Fruit fly (Drosophila melanogaster): ENCODE data around the gene CG43725.

The CG43725 gene

dm6 chr2L:11066887-11067459 is 8.3 kb upstream of the CG43725 start, which contains the start of gene Samuel (continued):
- TF ChIP-seq CG2129 (GFP tag; IDR thresholded peaks at IDR 0.05; ENCODE audit: partially characterized antibody) (no peak), CG15479 (GFP tag; optimal IDR thresholded peaks at IDR 0.05) (no peak), crp (GFP tag; optimal IDR thresholded peaks at IDR 0.05) (no peak), CG3847 (GFP tag; IDR thresholded peaks at IDR 0.05) (no peak), vvl (GFP tag; IDR thresholded peaks at IDR 0.05) (no peak; the same call in none of the 2 replicates), grn (GFP tag; optimal IDR thresholded peaks at IDR 0.05) (peak; percentile 96), gcm (GFP tag; optimal IDR thresholded peaks at IDR 0.05) (peak; percentile 11), Med (GFP tag) (peak; percentile 72), row (GFP tag; IDR thresholded peaks at IDR 0.05) (no peak), Nf-YB (GFP tag; optimal IDR thresholded peaks at IDR 0.05) (peak; percentile 73), Deaf1 (tag; optimal IDR thresholded peaks at IDR 0.05) (peak; percentile 67), HLHmδ (GFP tag; optimal IDR thresholded peaks at IDR 0.05) (no peak), pum (GFP tag; optimal IDR thresholded peaks at IDR 0.05) (no peak), CG3163 (GFP tag; optimal IDR thresholded peaks at IDR 0.05) (peak; percentile 99), CG17568 (GFP tag; optimal IDR thresholded peaks at IDR 0.05) (peak; percentile 45), CG32532 (GFP tag; IDR thresholded peaks at IDR 0.05) (peak; percentile 35; the same call in 1 of the 2 replicates), CG6175 (GFP tag; IDR thresholded peaks at IDR 0.05) (0 out of 3 replicates have a peak, but pooled peaks have one; percentile 29), NK7.1 (GFP tag; optimal IDR thresholded peaks at IDR 0.05) (no peak), bigmax (GFP tag; optimal IDR thresholded peaks at IDR 0.05) (peak; percentile 23), chm (GFP tag; IDR thresholded peaks at IDR 0.05) (peak; percentile 27; the same call in 1 of the 2 replicates), gro (GFP tag; optimal IDR thresholded peaks at IDR 0.05) (peak; percentile 7), HHEX (GFP tag; optimal IDR thresholded peaks at IDR 0.05) (peak; percentile 11), tio (GFP tag; optimal IDR thresholded peaks at IDR 0.05) (no peak), sd (tag; optimal IDR thresholded peaks at IDR 0.05) (peak; percentile 42), CG7271 (tag; optimal IDR thresholded peaks at IDR 0.05) (no peak), CG30403 (GFP tag; optimal IDR thresholded peaks at IDR 0.05) (peak; percentile 13), Hmx (GFP tag; optimal IDR thresholded peaks at IDR 0.05) (no peak), CG2120 (GFP tag; optimal IDR thresholded peaks at IDR 0.05) (peak; percentile 13), ci (GFP tag; IDR thresholded peaks at IDR 0.05) (0 out of 3 replicates have a peak, but pooled peaks have one; percentile 60), CG13287 (GFP tag; IDR thresholded peaks at IDR 0.05; ENCODE audit: partially characterized antibody) (peak; percentile 49; the same call in 1 of the 2 replicates), Dfd (GFP tag; optimal IDR thresholded peaks at IDR 0.05) (no peak), CG18599 (GFP tag; optimal IDR thresholded peaks at IDR 0.05) (no peak), CG17802 (tag; optimal IDR thresholded peaks at IDR 0.05) (no peak), aop (GFP tag; IDR thresholded peaks at IDR 0.05) (no peak)

dm6 chr2L:11067970-11068369 is 7.3 kb upstream of the CG43725 start:
- no peak for TF ChIP-seq CG8359 (GFP tag; optimal IDR thresholded peaks at IDR 0.05; ENCODE audit: borderline replicate concordance)
- TF ChIP-seq CG10321 (GFP tag; IDR thresholded peaks at IDR 0.05): no peak
- TF ChIP-seq Nf-YA (GFP tag; IDR thresholded peaks at IDR 0.05): no peak
- no peak for TF ChIP-seq danr (GFP tag; IDR thresholded peaks at IDR 0.05)
- TF ChIP-seq Vsx1 (GFP tag; optimal IDR thresholded peaks at IDR 0.05): no peak
- TF ChIP-seq gem (tag; optimal IDR thresholded peaks at IDR 0.05): peak; percentile 16
- peak; percentile 12 for TF ChIP-seq dmrt11E (tag; optimal IDR thresholded peaks at IDR 0.05)
- TF ChIP-seq CG1602 (GFP tag; optimal IDR thresholded peaks at IDR 0.05): no peak
- TF ChIP-seq BEAF-32 (GFP tag; optimal IDR thresholded peaks at IDR 0.05): no peak
- no peak for TF ChIP-seq bsh (GFP tag; optimal IDR thresholded peaks at IDR 0.05)
- TF ChIP-seq CG4404 (GFP tag; IDR thresholded peaks at IDR 0.05): no peak
- peak; percentile 48; the same call in 2 of the 3 replicates for TF ChIP-seq row (GFP tag; IDR thresholded peaks at IDR 0.05)
- no peak for TF ChIP-seq dmrt99B (tag; optimal IDR thresholded peaks at IDR 0.05)
- TF ChIP-seq CG15514 (GFP tag; optimal IDR thresholded peaks at IDR 0.05): no peak
- TF ChIP-seq CG2129 (GFP tag; IDR thresholded peaks at IDR 0.05; ENCODE audit: partially characterized antibody): no peak
- TF ChIP-seq crol (GFP tag; IDR thresholded peaks at IDR 0.05): no peak
- no peak for TF ChIP-seq Dref (GFP tag; IDR thresholded peaks at IDR 0.05)
- no peak for TF ChIP-seq tna (GFP tag; IDR thresholded peaks at IDR 0.05; ENCODE audit: partially characterized antibody)
